Worm (Caenorhabditis elegans) whole organism, young adult: ENCODE results near the gene C44E12.1.

Experiments
- B0019.2 ChIP-seq: fragments of 200-800 bp; sonication (Bioruptor generic); conservative IDR thresholded peaks from 2 replicates; pipeline ENCODE4 v1.3.6; 2022; ENCODE audit warnings: missing genetic modification reagents, missing genetic modification characterization, missing compliant biosample characterization
- B0336.3 ChIP-seq: fragments of 200-800 bp; sonication (Bioruptor generic); IDR thresholded peaks from 2 replicates; pipeline ENCODE4 v1.3.6; 2022; ENCODE audit warnings: missing genetic modification characterization, missing compliant biosample characterization
- F10E7.11 ChIP-seq: sonication (generic microtip); optimal IDR thresholded peaks from 2 replicates; lab custom pipeline; 2017; ENCODE audit warnings: mild to moderate bottlenecking, missing genetic modification characterization, moderate library complexity, missing compliant biosample characterization
- F22D6.2 ChIP-seq: sonication (generic microtip); optimal IDR thresholded peaks from 2 replicates; lab custom pipeline; 2016; ENCODE audit warnings: mild to moderate bottlenecking, missing genetic modification characterization, missing compliant biosample characterization
- F33H1.4 ChIP-seq: fragments of 200-800 bp; sonication (Bioruptor generic); IDR thresholded peaks from 2 replicates; pipeline ENCODE4 v1.3.6; 2022; ENCODE audit warnings: missing genetic modification reagents, missing genetic modification characterization, missing compliant biosample characterization
- K11D2.4 ChIP-seq: fragments of 200-800 bp; sonication (Bioruptor generic); IDR thresholded peaks from 2 replicates; pipeline ENCODE4 v1.3.6; 2022; ENCODE audit warnings: missing genetic modification reagents, missing genetic modification characterization, missing compliant biosample characterization
- ama-1 ChIP-seq, 3 experiments: fragments of 150-350 bp in 1 of 3; sonication (generic microtip) in 2 of 3; optimal IDR thresholded peaks; 2 replicates each; lab custom pipeline; 2014 to 2018; ENCODE audit warnings: missing biosample characterization in 2 of 3, missing genetic modification characterization in 2 of 3, missing genetic modification reagents in 2 of 3
- ccch-3 ChIP-seq: fragments of 200-800 bp; sonication (Bioruptor generic); optimal IDR thresholded peaks from 2 replicates; lab custom pipeline; 2018; ENCODE audit warnings: mild to moderate bottlenecking, missing genetic modification characterization, missing compliant biosample characterization
- ceh-100 ChIP-seq: fragments of 200-800 bp; sonication (Bioruptor generic); IDR thresholded peaks from 2 replicates; pipeline ENCODE4 v1.3.6; 2022; ENCODE audit warnings: missing genetic modification reagents, missing genetic modification characterization, missing compliant biosample characterization
- ceh-27 ChIP-seq: fragments of 200-800 bp; sonication (Bioruptor generic); optimal IDR thresholded peaks from 2 replicates; lab custom pipeline; 2018; ENCODE audit warnings: mild to moderate bottlenecking, missing genetic modification characterization, moderate library complexity, missing compliant biosample characterization
- ceh-40 ChIP-seq: fragments of 200-800 bp; sonication (Bioruptor generic); IDR thresholded peaks from 2 replicates; pipeline ENCODE4 v1.3.6; 2022; ENCODE audit warnings: missing genetic modification characterization, missing compliant biosample characterization
- die-1 ChIP-seq: sonication (generic microtip); optimal IDR thresholded peaks from 2 replicates; lab custom pipeline; 2016; ENCODE audit warnings: missing genotype, mild to moderate bottlenecking, missing genetic modification characterization, missing compliant biosample characterization
- dpff-1 ChIP-seq: sonication (generic microtip); optimal IDR thresholded peaks from 2 replicates; lab custom pipeline; 2017; ENCODE audit warnings: mild to moderate bottlenecking, missing genetic modification characterization, missing compliant biosample characterization
- dpl-1 ChIP-seq: fragments of 150-350 bp; optimal IDR thresholded peaks from 2 replicates; lab custom pipeline; 2014; ENCODE audit warnings: missing biosample characterization, missing genetic modification reagents, missing genetic modification characterization
- efl-1 ChIP-seq: fragments of 150-350 bp; optimal IDR thresholded peaks from 2 replicates; lab custom pipeline; 2014; ENCODE audit warnings: missing biosample characterization, missing genetic modification reagents, missing genetic modification characterization
- egrh-3 ChIP-seq: fragments of 200-800 bp; sonication (Bioruptor generic); IDR thresholded peaks from 2 replicates; pipeline ENCODE4 v1.3.6; 2022; ENCODE audit warnings: missing genetic modification reagents, missing genetic modification characterization, missing compliant biosample characterization
- him-1 ChIP-seq: sonication (generic microtip); optimal IDR thresholded peaks from 2 replicates; lab custom pipeline; 2016; ENCODE audit warnings: missing genotype, missing genetic modification reagents, missing genetic modification characterization, missing compliant biosample characterization
- hmg-20 ChIP-seq: fragments of 200-800 bp; sonication (Bioruptor generic); IDR thresholded peaks from 2 replicates; pipeline ENCODE4 v1.3.6; 2022; ENCODE audit warnings: missing genetic modification reagents, missing genetic modification characterization, missing compliant biosample characterization
- lin-35 ChIP-seq, 3 experiments: fragments of 150-350 bp in 2 of 3; sonication (generic microtip) in 1 of 3; optimal IDR thresholded peaks; 2 replicates each; lab custom pipeline; 2014 to 2018; ENCODE audit warnings: missing biosample characterization in 3 of 3, missing genetic modification characterization in 3 of 3, missing genetic modification reagents in 3 of 3
- lin-40 ChIP-seq: sonication (generic microtip); optimal IDR thresholded peaks from 2 replicates; lab custom pipeline; 2016; ENCODE audit warnings: missing genetic modification characterization, mild to moderate bottlenecking, missing compliant biosample characterization, missing genotype, missing genetic modification reagents
- lin-54 ChIP-seq: fragments of 200-800 bp; sonication (Bioruptor generic); optimal IDR thresholded peaks from 2 replicates; lab custom pipeline; 2018; ENCODE audit warnings: mild to moderate bottlenecking, missing genetic modification characterization, missing compliant biosample characterization
- lsl-1 ChIP-seq: fragments of 200-800 bp; sonication (Bioruptor generic); optimal IDR thresholded peaks from 2 replicates; lab custom pipeline; 2018; ENCODE audit warnings: mild to moderate bottlenecking, missing genetic modification characterization, moderate library complexity, missing compliant biosample characterization
- madf-10 ChIP-seq: sonication (generic microtip); optimal IDR thresholded peaks from 2 replicates; lab custom pipeline; 2016; ENCODE audit warnings: mild to moderate bottlenecking, missing genetic modification characterization, missing compliant biosample characterization
- madf-3 ChIP-seq: fragments of 200-800 bp; sonication (Bioruptor generic); IDR thresholded peaks from 2 replicates; pipeline ENCODE4 v1.3.6; 2022; ENCODE audit warnings: missing genetic modification reagents, missing genetic modification characterization, missing compliant biosample characterization
- mes-4 ChIP-seq: sonication (generic microtip); optimal IDR thresholded peaks from 2 replicates; lab custom pipeline; 2016; ENCODE audit warnings: missing genotype, missing genetic modification characterization, missing compliant biosample characterization
- nfyb-1 ChIP-seq: fragments of 200-800 bp; sonication (Bioruptor generic); IDR thresholded peaks from 2 replicates; pipeline ENCODE4 v1.3.6; 2022; ENCODE audit warnings: missing genetic modification reagents, missing genetic modification characterization, missing compliant biosample characterization
- nhr-120 ChIP-seq: fragments of 200-800 bp; sonication (Bioruptor generic); IDR thresholded peaks from 2 replicates; pipeline ENCODE4 v1.3.6; 2022; ENCODE audit warnings: missing genetic modification characterization, missing compliant biosample characterization
- nhr-179 ChIP-seq: sonication (generic microtip); optimal IDR thresholded peaks from 2 replicates; lab custom pipeline; 2016; ENCODE audit warnings: mild to moderate bottlenecking, missing genetic modification characterization, missing compliant biosample characterization
- nhr-90 ChIP-seq: sonication (generic microtip); optimal IDR thresholded peaks from 2 replicates; lab custom pipeline; 2016; ENCODE audit warnings: missing genotype, mild to moderate bottlenecking, missing genetic modification characterization, missing compliant biosample characterization
- pha-4 ChIP-seq: fragments of 150-350 bp; sonication (generic microtip); optimal IDR thresholded peaks from 2 replicates; lab custom pipeline; 2014; ENCODE audit warnings: missing biosample characterization, missing genetic modification reagents, missing genetic modification characterization
- rec-8 ChIP-seq, 2 experiments: sonication (generic microtip); optimal IDR thresholded peaks; 2 replicates each; lab custom pipeline; 2016; ENCODE audit warnings: mild to moderate bottlenecking in 2 of 2, missing genetic modification characterization in 2 of 2, missing genetic modification reagents in 2 of 2, missing genotype in 2 of 2, missing biosample characterization in 1 of 2, missing compliant biosample characterization in 1 of 2, moderate library complexity in 1 of 2
- sdz-38 ChIP-seq: sonication (generic microtip); optimal IDR thresholded peaks from 2 replicates; lab custom pipeline; 2016; ENCODE audit warnings: missing genotype, missing genetic modification characterization, missing compliant biosample characterization
- snpc-1.1 ChIP-seq: sonication (generic microtip); optimal IDR thresholded peaks from 2 replicates; lab custom pipeline; 2017; ENCODE audit warnings: missing genetic modification characterization, mild to moderate bottlenecking, missing compliant biosample characterization, antibody characterized with exemption, moderate library complexity, missing genotype, missing genetic modification reagents; ENCODE audit not compliant: insufficient read depth
- snpc-4 ChIP-seq, 5 experiments: fragments of 150-350 bp in 1 of 5; sonication (generic microtip) in 4 of 5; optimal IDR thresholded peaks; 2 replicates each; lab custom pipeline; 2014 to 2018; ENCODE audit warnings: missing genetic modification characterization in 5 of 5, missing biosample characterization in 3 of 5, antibody characterized with exemption in 2 of 5, mild to moderate bottlenecking in 2 of 5, missing compliant biosample characterization in 2 of 5, missing genotype in 2 of 5, moderate library complexity in 2 of 5, missing genetic modification reagents in 1 of 5
- sptf-2 ChIP-seq: fragments of 200-800 bp; sonication (Bioruptor generic); optimal IDR thresholded peaks from 2 replicates; lab custom pipeline; 2018; ENCODE audit warnings: mild to moderate bottlenecking, missing genetic modification characterization, missing compliant biosample characterization
- unc-130 ChIP-seq: sonication (generic microtip); optimal IDR thresholded peaks from 2 replicates; lab custom pipeline; 2016; ENCODE audit warnings: missing genetic modification reagents, missing genetic modification characterization, missing compliant biosample characterization
- zim-3 ChIP-seq: sonication (generic microtip); optimal IDR thresholded peaks from 2 replicates; lab custom pipeline; 2017; ENCODE audit warnings: mild to moderate bottlenecking, missing genetic modification characterization, moderate library complexity, missing compliant biosample characterization
- ztf-22 ChIP-seq: fragments of 200-800 bp; sonication (Bioruptor generic); optimal IDR thresholded peaks from 2 replicates; lab custom pipeline; 2018; ENCODE audit warnings: mild to moderate bottlenecking, missing genetic modification characterization, moderate library complexity, missing compliant biosample characterization
- ztf-25 ChIP-seq: fragments of 200-800 bp; sonication (Bioruptor generic); IDR thresholded peaks from 2 replicates; pipeline ENCODE4 v1.3.6; 2022; ENCODE audit warnings: missing genetic modification reagents, missing genetic modification characterization, missing compliant biosample characterization
- ztf-26 ChIP-seq: sonication (generic microtip); optimal IDR thresholded peaks from 2 replicates; lab custom pipeline; 2017; ENCODE audit warnings: missing genetic modification characterization, missing compliant biosample characterization
- ztf-28 ChIP-seq: fragments of 200-800 bp; sonication (Bioruptor generic); IDR thresholded peaks from 2 replicates; pipeline ENCODE4 v1.3.6; 2022; ENCODE audit warnings: missing genetic modification reagents, missing genetic modification characterization, missing compliant biosample characterization

The C44E12.1 gene

DNA sequence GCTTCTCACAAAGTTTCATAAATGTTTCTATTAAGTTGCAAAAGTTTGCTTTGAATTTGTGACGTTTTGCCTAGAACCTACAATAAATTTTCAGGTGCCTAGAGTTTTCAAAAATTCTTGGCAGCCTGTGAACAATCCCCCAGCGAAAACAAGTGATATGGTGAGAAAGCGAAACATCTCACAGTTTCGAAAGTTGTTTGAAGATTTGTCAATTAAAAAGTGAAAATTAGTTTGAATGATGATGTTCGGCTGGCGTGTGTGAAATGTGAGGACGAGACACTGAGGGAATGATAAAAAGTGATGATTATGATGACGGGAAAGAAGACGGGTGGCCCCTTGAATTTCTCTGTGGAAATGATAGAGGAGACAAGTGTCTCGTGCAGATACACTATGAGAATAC is 42.1 kb downstream of the C44E12.1 start:
- TF ChIP-seq hmg-20 (GFP tag; lab: Robert Waterston, UW) (no peak), K11D2.4 (no peak), rec-8 (tag; optimal IDR thresholded peaks at IDR 0.05; lab: Kevin White, UChicago) (no peak), ccch-3 (GFP tag; lab: Kevin White, UChicago) (no peak), madf-10 (tag; lab: Kevin White, UChicago) (no peak), unc-130 (GFP tag; lab: Kevin White, UChicago) (no peak), pha-4 (no peak), die-1 (tag; lab: Kevin White, UChicago) (no peak), ztf-22 (GFP tag; lab: Kevin White, UChicago) (no peak), ceh-100 (no peak)

DNA sequence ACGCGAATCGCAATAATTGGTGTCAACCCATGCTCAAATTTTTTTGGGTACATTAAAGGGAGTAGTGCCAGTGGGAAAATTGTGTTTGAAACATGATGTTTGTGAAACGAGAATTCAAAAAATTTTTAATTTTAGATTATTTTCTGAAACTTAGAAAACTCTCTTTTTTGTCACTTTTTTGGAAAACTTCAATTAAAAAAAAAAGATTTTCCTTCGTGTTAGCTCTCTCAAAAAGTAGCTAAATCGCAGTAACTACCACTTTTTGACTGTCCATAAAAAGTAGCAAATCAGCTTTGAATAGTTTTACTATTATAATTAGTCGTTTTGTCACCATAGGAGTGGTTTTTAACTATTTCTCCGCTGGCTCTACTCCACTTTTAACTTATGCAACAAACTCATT is 43.7 kb downstream of the C44E12.1 start:
- TF ChIP-seq nhr-120 = no peak
- no peak for TF ChIP-seq dpl-1 (GFP tag; lab: Kevin White, UChicago)
- no peak for TF ChIP-seq F22D6.2 (tag; lab: Kevin White, UChicago)
- no peak for TF ChIP-seq snpc-4 (GFP tag; optimal IDR thresholded peaks at IDR 0.05; lab: Kevin White, UChicago)
- no peak for TF ChIP-seq snpc-4 (tag; optimal IDR thresholded peaks at IDR 0.05; lab: Kevin White, UChicago)
- TF ChIP-seq F33H1.4 = no peak

DNA sequence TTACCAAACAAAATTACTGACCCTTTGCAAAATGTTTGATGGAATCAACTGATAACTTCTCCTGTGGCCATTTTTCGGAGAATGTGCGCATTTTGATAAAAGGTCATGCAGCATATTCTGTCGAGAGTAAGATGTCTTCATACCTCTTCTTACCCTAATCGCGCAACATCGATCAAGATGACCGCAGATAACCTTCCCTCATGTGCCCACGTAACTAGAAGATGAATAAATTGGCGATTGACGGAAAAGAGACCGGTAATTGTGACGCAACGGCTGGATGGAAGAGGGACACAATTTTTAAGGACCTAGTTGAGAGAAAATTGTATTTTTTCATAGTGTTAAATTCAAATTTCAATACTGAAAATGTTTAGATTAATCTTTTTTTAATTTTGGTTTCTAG is 44.1 kb downstream of the C44E12.1 start:
- TF ChIP-seq B0336.3 (GFP tag; lab: Robert Waterston, UW) (no peak), nhr-179 (no peak), ceh-27 (GFP tag; lab: Kevin White, UChicago) (no peak), hmg-20 (GFP tag; lab: Robert Waterston, UW) (no peak), dpl-1 (GFP tag; lab: Kevin White, UChicago) (no peak), him-1 (tag; lab: Kevin White, UChicago) (no peak), sdz-38 (tag; lab: Kevin White, UChicago) (no peak), madf-3 (GFP tag; lab: Robert Waterston, UW) (no peak), ceh-40 (GFP tag; lab: Robert Waterston, UW) (no peak), zim-3 (tag; lab: Kevin White, UChicago) (no peak), nfyb-1 (GFP tag; lab: Robert Waterston, UW) (no peak), F10E7.11 (tag; lab: Kevin White, UChicago) (no peak), lin-54 (GFP tag; lab: Kevin White, UChicago) (no peak)
- TF ChIP-seq, all 124 proteins: peak for 0

DNA sequence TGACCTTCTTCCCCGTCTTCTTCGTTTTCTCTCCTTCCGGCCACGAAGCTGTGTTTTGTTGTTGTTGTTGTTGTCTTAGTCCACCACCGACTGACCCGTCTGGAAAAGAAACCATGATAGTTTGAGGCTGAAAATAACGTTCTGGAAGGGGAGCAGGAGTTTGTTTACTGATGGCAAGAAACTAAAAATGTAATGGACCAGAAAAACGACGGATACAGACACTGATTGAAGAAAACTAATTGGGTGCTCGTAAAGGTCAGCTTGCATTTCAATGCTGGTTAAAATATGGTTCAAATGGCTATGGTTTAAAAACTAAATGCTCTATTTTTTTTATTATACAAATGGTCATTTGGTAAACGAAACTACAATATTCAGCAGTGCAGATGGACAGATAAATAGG is 48.6 kb downstream of the C44E12.1 start, which contains the start of gene F26A10.2:
Gene F26A10.2 (minus strand): TSS at position 101 of the 400 bp plus-strand sequence.
- TF ChIP-seq ztf-26 (tag; lab: Kevin White, UChicago) (no peak), dpff-1 (tag; lab: Kevin White, UChicago) (no peak), sptf-2 (GFP tag; lab: Kevin White, UChicago) (no peak), ztf-25 (GFP tag; lab: Robert Waterston, UW) (no peak), ama-1 (optimal IDR thresholded peaks at IDR 0.05; lab: Kevin White, UChicago) (no peak), ama-1 (GFP tag; optimal IDR thresholded peaks at IDR 0.05; lab: Kevin White, UChicago) (no peak), B0336.3 (GFP tag; lab: Robert Waterston, UW) (no peak), snpc-1.1 (no peak), lsl-1 (GFP tag; lab: Kevin White, UChicago) (no peak), lin-35 (GFP tag; optimal IDR thresholded peaks at IDR 0.05; lab: Kevin White, UChicago) (no peak), egrh-3 (no peak), B0019.2 (no peak), lin-40 (no peak), F22D6.2 (tag; lab: Kevin White, UChicago) (no peak), mes-4 (tag; lab: Kevin White, UChicago) (no peak), efl-1 (no peak), ccch-3 (GFP tag; lab: Kevin White, UChicago) (no peak), ztf-28 (GFP tag; lab: Robert Waterston, UW) (no peak), nfyb-1 (GFP tag; lab: Robert Waterston, UW) (no peak), nhr-90 (tag; lab: Kevin White, UChicago) (no peak)
- TF ChIP-seq, all 124 proteins: peak for 0
